Worm (Caenorhabditis elegans) whole organism, mixed stage, embryonic: ENCODE results near the gene cup-16.

Source experiments
- blmp-1 ChIP-seq: fragments of 150-350 bp; optimal IDR thresholded peaks from 2 replicates; lab custom pipeline; 2014; ENCODE audit warnings: missing biosample characterization, missing genetic modification characterization
- cnd-1 ChIP-seq: fragments of 200-800 bp; sonication (Bioruptor generic); optimal IDR thresholded peaks from 2 replicates; lab custom pipeline; 2018; ENCODE audit warnings: mild to moderate bottlenecking, missing genetic modification characterization, missing compliant biosample characterization
- hlh-1 ChIP-seq: fragments of 150-350 bp; optimal IDR thresholded peaks from 2 replicates; lab custom pipeline; 2014; ENCODE audit warnings: missing biosample characterization, missing genetic modification reagents, missing genetic modification characterization
- lsy-2 ChIP-seq: fragments of 150-350 bp; optimal IDR thresholded peaks from 2 replicates; lab custom pipeline; 2014; ENCODE audit warnings: missing biosample characterization, missing genetic modification characterization
- mab-5 ChIP-seq: fragments of 150-350 bp; optimal IDR thresholded peaks from 2 replicates; lab custom pipeline; 2014; ENCODE audit warnings: missing biosample characterization, missing genetic modification characterization
- mls-2 ChIP-seq: sonication (generic microtip); optimal IDR thresholded peaks from 2 replicates; lab custom pipeline; 2016; ENCODE audit warnings: mild to moderate bottlenecking, missing genetic modification characterization, moderate library complexity, missing compliant biosample characterization
- nhr-12 ChIP-seq: fragments of 150-350 bp; optimal IDR thresholded peaks from 2 replicates; lab custom pipeline; 2014; ENCODE audit warnings: missing biosample characterization, missing genetic modification characterization
- nhr-76 ChIP-seq: sonication (generic microtip); optimal IDR thresholded peaks from 2 replicates; lab custom pipeline; 2017; ENCODE audit warnings: missing biosample characterization, missing genetic modification characterization
- snpc-4 ChIP-seq: fragments of 150-350 bp; optimal IDR thresholded peaks from 2 replicates; lab custom pipeline; 2014; ENCODE audit warnings: missing biosample characterization, missing genetic modification characterization
- unc-62 ChIP-seq: fragments of 150-350 bp; optimal IDR thresholded peaks from 2 replicates; lab custom pipeline; 2014; ENCODE audit warnings: missing biosample characterization, missing genetic modification reagents, missing genetic modification characterization
- zip-8 ChIP-seq: fragments of 150-350 bp; optimal IDR thresholded peaks from 2 replicates; lab custom pipeline; 2014; ENCODE audit warnings: missing biosample characterization, missing genetic modification characterization

DNA sequence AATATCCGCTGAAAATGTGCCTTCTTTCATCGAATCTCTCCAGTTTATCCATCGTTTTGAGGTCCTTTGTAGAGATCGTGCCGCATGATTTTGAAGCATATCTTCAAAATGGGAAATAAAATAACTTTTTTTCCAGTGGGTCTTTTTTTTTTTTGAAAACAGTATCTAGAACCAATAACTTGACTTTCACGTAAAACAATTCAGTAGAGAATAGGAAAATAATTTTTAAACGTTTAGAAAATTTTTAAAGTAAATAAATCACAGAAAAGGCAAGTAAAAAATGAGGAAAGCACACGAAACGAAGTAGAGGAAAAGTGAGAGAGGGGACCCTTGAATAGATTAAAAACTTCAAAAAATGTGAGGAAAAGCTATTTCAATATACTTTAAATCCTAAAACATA is 8.1 kb upstream of the cup-16 start, which contains the start of gene chdh-1:
- TF ChIP-seq cnd-1 (tag; lab: Kevin White, UChicago) (no peak), snpc-4 (tag; lab: Kevin White, UChicago) (no peak), blmp-1 (tag; lab: Kevin White, UChicago) (no peak), hlh-1 (tag; lab: Kevin White, UChicago) (no peak), nhr-12 (tag; lab: Kevin White, UChicago) (no peak), mls-2 (no peak), unc-62 (GFP tag; lab: Kevin White, UChicago) (no peak), lsy-2 (no peak), zip-8 (no peak), mab-5 (tag; lab: Kevin White, UChicago) (no peak), nhr-76 (tag; lab: Kevin White, UChicago) (no peak)
